Worm (Caenorhabditis elegans): ENCODE results near the gene T23G7.3.

The T23G7.3 gene

ce11 chrII:9169450-9169960 is 1.9 kb upstream of the T23G7.3 start, which contains the start of gene dpl-1:
dpl-1 (plus strand) TSS chrII:9169910.
- no peak for TF ChIP-seq klf-2 (GFP tag; conservative IDR thresholded peaks at IDR 0.05)
- no peak for TF ChIP-seq T22C8.4 (GFP tag; IDR thresholded peaks at IDR 0.05)
- TF ChIP-seq cog-1 (tag; optimal IDR thresholded peaks at IDR 0.05) = no peak
- TF ChIP-seq tab-1 (GFP tag; IDR thresholded peaks at IDR 0.05) = no peak
- TF ChIP-seq med-1 (GFP tag; optimal IDR thresholded peaks at IDR 0.05; ENCODE audit: insufficient read depth) = no peak

ce11 chrII:9165762-9166460 is 1.7 kb downstream of the T23G7.3 start, which contains the start of gene W07A12.8:
W07A12.8 (minus strand) TSS chrII:9165812.
- TF ChIP-seq flt-1 (GFP tag; IDR thresholded peaks at IDR 0.05) (0 out of 2 replicates have a peak, but pooled peaks have one; percentile 5), tab-1 (GFP tag; IDR thresholded peaks at IDR 0.05) (no peak)

ce11 chrII:9163348-9163747 is 4.3 kb downstream of the T23G7.3 start:
- TF ChIP-seq ref-1 (GFP tag; conservative IDR thresholded peaks at IDR 0.05) (no peak), med-1 (GFP tag; optimal IDR thresholded peaks at IDR 0.05; ENCODE audit: insufficient read depth) (no peak), T22C8.4 (GFP tag; IDR thresholded peaks at IDR 0.05) (no peak), klf-2 (GFP tag; conservative IDR thresholded peaks at IDR 0.05) (no peak), cog-1 (tag; optimal IDR thresholded peaks at IDR 0.05) (no peak), ztf-29 (GFP tag; IDR thresholded peaks at IDR 0.05) (no peak), flt-1 (GFP tag; IDR thresholded peaks at IDR 0.05) (no peak), tab-1 (GFP tag; IDR thresholded peaks at IDR 0.05) (no peak), ztf-23 (GFP tag; IDR thresholded peaks at IDR 0.05) (no peak)

- no peak for TF ChIP-seq med-1 (GFP tag; optimal IDR thresholded peaks at IDR 0.05; ENCODE audit: insufficient read depth)
- no peak for TF ChIP-seq cog-1 (tag; optimal IDR thresholded peaks at IDR 0.05)
- TF ChIP-seq T22C8.4 (GFP tag; IDR thresholded peaks at IDR 0.05) = no peak
- no peak for TF ChIP-seq klf-2 (GFP tag; conservative IDR thresholded peaks at IDR 0.05)
- TF ChIP-seq flt-1 (GFP tag; IDR thresholded peaks at IDR 0.05) = no peak
- no peak for TF ChIP-seq ztf-29 (GFP tag; IDR thresholded peaks at IDR 0.05)
- no peak for TF ChIP-seq tab-1 (GFP tag; IDR thresholded peaks at IDR 0.05)
- no peak for TF ChIP-seq ztf-23 (GFP tag; IDR thresholded peaks at IDR 0.05)
- no peak for TF ChIP-seq ref-1 (GFP tag; conservative IDR thresholded peaks at IDR 0.05)
Measured at ce11 chrII:9161023-9161422, 6.6 kb downstream of the T23G7.3 start, which contains the start of gene rhy-1. rhy-1 (plus strand) TSS chrII:9161379.

ce11 chrII:9160197-9160806 is 7.3 kb downstream of the T23G7.3 start:
- no peak for TF ChIP-seq tab-1 (GFP tag; IDR thresholded peaks at IDR 0.05)
- TF ChIP-seq klf-2 (GFP tag; conservative IDR thresholded peaks at IDR 0.05) = no peak
- no peak for TF ChIP-seq T22C8.4 (GFP tag; IDR thresholded peaks at IDR 0.05)
- no peak for TF ChIP-seq cog-1 (tag; optimal IDR thresholded peaks at IDR 0.05)
- no peak for TF ChIP-seq ztf-29 (GFP tag; IDR thresholded peaks at IDR 0.05)
- TF ChIP-seq ref-1 (GFP tag; conservative IDR thresholded peaks at IDR 0.05) = no peak
- TF ChIP-seq med-1 (GFP tag; optimal IDR thresholded peaks at IDR 0.05; ENCODE audit: insufficient read depth) = no peak
- no peak for TF ChIP-seq flt-1 (GFP tag; IDR thresholded peaks at IDR 0.05)
- no peak for TF ChIP-seq ztf-23 (GFP tag; IDR thresholded peaks at IDR 0.05)

ce11 chrII:9158029-9158428 is 9.6 kb downstream of the T23G7.3 start, which contains the start of gene oac-54:
oac-54 (plus strand) TSS chrII:9158111.
- TF ChIP-seq tab-1 (GFP tag; IDR thresholded peaks at IDR 0.05) (no peak), cog-1 (tag; optimal IDR thresholded peaks at IDR 0.05) (no peak), med-1 (GFP tag; optimal IDR thresholded peaks at IDR 0.05; ENCODE audit: insufficient read depth) (no peak), ztf-29 (GFP tag; IDR thresholded peaks at IDR 0.05) (no peak), ref-1 (GFP tag; conservative IDR thresholded peaks at IDR 0.05) (no peak), T22C8.4 (GFP tag; IDR thresholded peaks at IDR 0.05) (no peak), klf-2 (GFP tag; conservative IDR thresholded peaks at IDR 0.05) (no peak), ztf-23 (GFP tag; IDR thresholded peaks at IDR 0.05) (no peak), flt-1 (GFP tag; IDR thresholded peaks at IDR 0.05) (no peak)

ce11 chrII:9157125-9157524 is 10.5 kb downstream of the T23G7.3 start:
- TF ChIP-seq klf-2 (GFP tag; conservative IDR thresholded peaks at IDR 0.05) = no peak
- no peak for TF ChIP-seq ztf-29 (GFP tag; IDR thresholded peaks at IDR 0.05)
- TF ChIP-seq flt-1 (GFP tag; IDR thresholded peaks at IDR 0.05) = no peak
- no peak for TF ChIP-seq ref-1 (GFP tag; conservative IDR thresholded peaks at IDR 0.05)
- TF ChIP-seq T22C8.4 (GFP tag; IDR thresholded peaks at IDR 0.05) = no peak
- TF ChIP-seq tab-1 (GFP tag; IDR thresholded peaks at IDR 0.05) = no peak
- TF ChIP-seq med-1 (GFP tag; optimal IDR thresholded peaks at IDR 0.05; ENCODE audit: insufficient read depth) = no peak
- TF ChIP-seq ztf-23 (GFP tag; IDR thresholded peaks at IDR 0.05) = no peak
- TF ChIP-seq cog-1 (tag; optimal IDR thresholded peaks at IDR 0.05) = no peak

ce11 chrII:9156277-9156676 is 11.4 kb downstream of the T23G7.3 start:
- TF ChIP-seq ref-1 (GFP tag; conservative IDR thresholded peaks at IDR 0.05) (no peak), klf-2 (GFP tag; conservative IDR thresholded peaks at IDR 0.05) (no peak), T22C8.4 (GFP tag; IDR thresholded peaks at IDR 0.05) (no peak), ztf-29 (GFP tag; IDR thresholded peaks at IDR 0.05) (no peak), med-1 (GFP tag; optimal IDR thresholded peaks at IDR 0.05; ENCODE audit: insufficient read depth) (no peak), cog-1 (tag; optimal IDR thresholded peaks at IDR 0.05) (no peak), tab-1 (GFP tag; IDR thresholded peaks at IDR 0.05) (no peak), ztf-23 (GFP tag; IDR thresholded peaks at IDR 0.05) (no peak), flt-1 (GFP tag; IDR thresholded peaks at IDR 0.05) (no peak)

ce11 chrII:9154339-9154738 is 13.3 kb downstream of the T23G7.3 start:
- TF ChIP-seq ztf-29 (GFP tag; IDR thresholded peaks at IDR 0.05) = no peak

ce11 chrII:9152231-9152630 is 15.4 kb downstream of the T23G7.3 start, which contains the start of gene col-78:
col-78 (plus strand) TSS chrII:9152531.
- TF ChIP-seq cog-1 (tag; optimal IDR thresholded peaks at IDR 0.05) = no peak
- TF ChIP-seq ztf-29 (GFP tag; IDR thresholded peaks at IDR 0.05) = no peak
- TF ChIP-seq klf-2 (GFP tag; conservative IDR thresholded peaks at IDR 0.05) = no peak
- TF ChIP-seq T22C8.4 (GFP tag; IDR thresholded peaks at IDR 0.05) = no peak
